Worm (Caenorhabditis elegans): ENCODE results near the gene F53C11.4.

DNA sequence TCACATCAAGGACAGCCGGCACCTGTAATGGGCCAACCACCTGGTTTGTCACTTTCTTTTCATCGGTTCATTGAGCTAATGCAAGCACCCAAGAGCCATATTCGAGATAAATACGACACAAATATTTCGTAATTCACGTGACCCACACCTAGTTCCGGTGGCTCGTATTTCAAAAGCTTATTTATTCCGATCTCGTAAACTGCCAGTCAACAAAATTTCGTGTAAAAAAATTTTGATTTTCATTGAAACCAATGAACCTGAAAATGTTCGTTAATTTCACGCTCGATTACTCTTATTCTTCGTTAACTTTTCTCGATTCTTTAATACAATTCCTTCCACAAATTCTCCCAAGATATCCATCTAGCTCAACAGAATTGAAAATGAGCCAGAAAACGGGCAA is 3.0 kb upstream of the F53C11.4 start:
- TF ChIP-seq nhr-237 (tag; optimal IDR thresholded peaks at IDR 0.05), result no peak
- TF ChIP-seq nhr-23 (tag; optimal IDR thresholded peaks at IDR 0.05), result no peak

Measured in whole organism, L3 larva.